Fruit fly (Drosophila melanogaster) whole organism, embryonic: ENCODE results near the gene xmas.
A peak's percentile ranks its signal among the peaks of the same experiment; 100 is the strongest.

Source experiments
- Atf-2 ChIP-seq: fragments of 200-800 bp; sonication (Bioruptor generic); optimal IDR thresholded peaks from 2 replicates; lab custom pipeline; 2016; ENCODE audit warnings: missing biosample characterization, missing genetic modification characterization
- Atf3 ChIP-seq: fragments of 200-800 bp; sonication (Bioruptor generic); optimal IDR thresholded peaks from 3 replicates; lab custom pipeline; 2016; ENCODE audit warnings: missing biosample characterization, missing genetic modification characterization
- CG12104 ChIP-seq: fragments of 200-800 bp; sonication (Bioruptor generic); optimal IDR thresholded peaks from 3 replicates; lab custom pipeline; 2016; ENCODE audit warnings: missing biosample characterization, missing genetic modification characterization
- CG12659 ChIP-seq: fragments of 200-800 bp; sonication (Bioruptor generic); optimal IDR thresholded peaks from 3 replicates; lab custom pipeline; 2017; ENCODE audit warnings: mild to moderate bottlenecking, missing biosample characterization, missing genetic modification reagents, missing genetic modification characterization
- CG13287 ChIP-seq: fragments of 200-800 bp; sonication (Bioruptor generic); IDR thresholded peaks from 2 replicates; pipeline ENCODE4 v1.3.6; 2022; ENCODE audit warnings: missing biosample characterization, missing genetic modification characterization; ENCODE audit not compliant: partially characterized antibody
- CG14710 ChIP-seq: fragments of 200-800 bp; sonication (Bioruptor generic); optimal IDR thresholded peaks from 3 replicates; lab custom pipeline; 2019; ENCODE audit warnings: missing biosample characterization, mild to moderate bottlenecking, missing genetic modification characterization, moderate library complexity
- CG15696 ChIP-seq: fragments of 200-800 bp; sonication (Bioruptor generic); optimal IDR thresholded peaks from 2 replicates; lab custom pipeline; 2019; ENCODE audit warnings: missing biosample characterization, mild to moderate bottlenecking, missing genetic modification characterization, moderate library complexity
- CG17612 ChIP-seq: fragments of 200-800 bp; sonication (Bioruptor generic); IDR thresholded peaks from 2 replicates; pipeline ENCODE4 v1.3.6; 2022; ENCODE audit warnings: missing biosample characterization, missing genetic modification characterization
- CG17802 ChIP-seq: fragments of 200-800 bp; sonication (Bioruptor generic); optimal IDR thresholded peaks from 2 replicates; lab custom pipeline; 2018; ENCODE audit warnings: missing biosample characterization, mild to moderate bottlenecking, missing genetic modification characterization, moderate library complexity
- CG18011 ChIP-seq: fragments of 200-800 bp; sonication (Bioruptor generic); optimal IDR thresholded peaks from 2 replicates; lab custom pipeline; 2017; ENCODE audit warnings: missing biosample characterization, missing genetic modification characterization, mild to moderate bottlenecking, moderate library complexity, missing genotype
- CG18599 ChIP-seq: fragments of 200-800 bp; sonication (Bioruptor generic); optimal IDR thresholded peaks from 3 replicates; lab custom pipeline; 2017; ENCODE audit warnings: missing biosample characterization, missing genetic modification characterization, mild to moderate bottlenecking, moderate library complexity, missing genetic modification reagents
- CG2120 ChIP-seq: fragments of 200-800 bp; sonication (Bioruptor generic); optimal IDR thresholded peaks from 3 replicates; lab custom pipeline; 2016; ENCODE audit warnings: missing biosample characterization, missing genetic modification characterization
- CG31224 ChIP-seq: fragments of 200-800 bp; sonication (Bioruptor generic); IDR thresholded peaks from 2 replicates; pipeline ENCODE4 v1.3.6; 2022; ENCODE audit warnings: missing biosample characterization, missing genetic modification characterization
- CG34224 ChIP-seq: fragments of 200-800 bp; sonication (Bioruptor generic); IDR thresholded peaks from 3 replicates; pipeline ENCODE4 v1.3.6; 2022; ENCODE audit warnings: missing biosample characterization, missing genetic modification characterization; ENCODE audit not compliant: partially characterized antibody
- CG4360 ChIP-seq: fragments of 200-800 bp; sonication (Bioruptor generic); IDR thresholded peaks from 2 replicates; pipeline ENCODE4 v1.3.6; 2022; ENCODE audit warnings: missing biosample characterization, missing genetic modification characterization
- CG4617 ChIP-seq: fragments of 200-800 bp; sonication (Bioruptor generic); optimal IDR thresholded peaks from 3 replicates; lab custom pipeline; 2016; ENCODE audit warnings: missing biosample characterization, missing genetic modification characterization, borderline replicate concordance
- CG4730 ChIP-seq: fragments of 200-800 bp; sonication (Bioruptor generic); IDR thresholded peaks from 2 replicates; pipeline ENCODE4 v1.3.6; 2022; ENCODE audit warnings: missing biosample characterization, missing genetic modification characterization
- CG6791 ChIP-seq: fragments of 200-800 bp; sonication (Bioruptor generic); IDR thresholded peaks from 3 replicates; pipeline ENCODE4 v1.3.6; 2022; ENCODE audit warnings: missing biosample characterization, missing genetic modification characterization; ENCODE audit not compliant: partially characterized antibody
- CG7271 ChIP-seq: fragments of 200-800 bp; sonication (Bioruptor generic); optimal IDR thresholded peaks from 2 replicates; lab custom pipeline; 2018; ENCODE audit warnings: missing biosample characterization, mild to moderate bottlenecking, missing genetic modification characterization, moderate library complexity
- CG7745 ChIP-seq: fragments of 200-800 bp; sonication (Bioruptor generic); optimal IDR thresholded peaks from 2 replicates; lab custom pipeline; 2018; ENCODE audit warnings: missing biosample characterization, mild to moderate bottlenecking, missing genetic modification characterization, moderate library complexity
- CG8281 ChIP-seq: fragments of 200-800 bp; sonication (Bioruptor generic); optimal IDR thresholded peaks from 2 replicates; lab custom pipeline; 2018; ENCODE audit warnings: missing biosample characterization, mild to moderate bottlenecking, missing genetic modification characterization, moderate library complexity
- CG8388 ChIP-seq: fragments of 200-800 bp; sonication (Bioruptor generic); optimal IDR thresholded peaks from 2 replicates; lab custom pipeline; 2019; ENCODE audit warnings: missing biosample characterization, mild to moderate bottlenecking, missing genetic modification characterization, moderate library complexity
- CG9817 ChIP-seq: fragments of 200-800 bp; sonication (Bioruptor generic); optimal IDR thresholded peaks from 2 replicates; lab custom pipeline; 2018; ENCODE audit warnings: missing biosample characterization, mild to moderate bottlenecking, missing genetic modification characterization, moderate library complexity
- ERR ChIP-seq: fragments of 200-800 bp; sonication (Bioruptor generic); optimal IDR thresholded peaks from 2 replicates; lab custom pipeline; 2016; ENCODE audit warnings: missing biosample characterization, missing genetic modification characterization
- HmgZ ChIP-seq: fragments of 200-800 bp; sonication (Bioruptor generic); optimal IDR thresholded peaks from 2 replicates; lab custom pipeline; 2018; ENCODE audit warnings: missing biosample characterization, mild to moderate bottlenecking, missing genetic modification characterization
- Hsf ChIP-seq: fragments of 200-800 bp; sonication (Bioruptor generic); optimal IDR thresholded peaks from 3 replicates; lab custom pipeline; 2016; ENCODE audit warnings: missing biosample characterization, missing genetic modification characterization
- Lhr ChIP-seq: fragments of 200-800 bp; sonication (Bioruptor generic); optimal IDR thresholded peaks from 3 replicates; lab custom pipeline; 2017; ENCODE audit warnings: mild to moderate bottlenecking, missing biosample characterization, missing genetic modification reagents, missing genetic modification characterization
- Mrtf ChIP-seq: fragments of 200-800 bp; sonication (Bioruptor generic); IDR thresholded peaks from 3 replicates; pipeline ENCODE4 v1.3.6; 2022; ENCODE audit warnings: missing biosample characterization, missing genetic modification characterization
- Neu2 ChIP-seq: fragments of 200-800 bp; sonication (Bioruptor generic); optimal IDR thresholded peaks from 3 replicates; lab custom pipeline; 2016; ENCODE audit warnings: missing biosample characterization, missing genetic modification characterization, borderline replicate concordance
- Side ChIP-seq: fragments of 200-800 bp; sonication (Bioruptor generic); optimal IDR thresholded peaks from 2 replicates; lab custom pipeline; 2016; ENCODE audit warnings: missing biosample characterization, missing genetic modification characterization
- Sox100B ChIP-seq: fragments of 200-800 bp; sonication (Bioruptor generic); optimal IDR thresholded peaks from 3 replicates; lab custom pipeline; 2018; ENCODE audit warnings: missing biosample characterization, mild to moderate bottlenecking, missing genetic modification characterization
- Sry-β ChIP-seq: fragments of 200-800 bp; sonication (Bioruptor generic); optimal IDR thresholded peaks from 2 replicates; lab custom pipeline; 2018; ENCODE audit warnings: missing biosample characterization, mild to moderate bottlenecking, missing genetic modification characterization, moderate library complexity
- Trl ChIP-seq, 3 experiments: fragments of >200 bp in 2 of 3; fragments of 200-800 bp in 1 of 3; sonication (Bioruptor generic) in 1 of 3; optimal IDR thresholded peaks; 2 replicates in 1 of 3; 3 replicates in 2 of 3; lab custom pipeline; 2016 to 2017; ENCODE audit warnings: missing biosample characterization in 1 of 3, missing genetic modification characterization in 1 of 3
- ab ChIP-seq: fragments of 200-800 bp; sonication (Bioruptor generic); optimal IDR thresholded peaks from 2 replicates; lab custom pipeline; 2016; ENCODE audit warnings: missing biosample characterization, missing genetic modification characterization
- chinmo ChIP-seq: fragments of 200-800 bp; sonication (Bioruptor generic); IDR thresholded peaks from 4 replicates; pipeline ENCODE4 v1.3.6; 2022; ENCODE audit warnings: missing biosample characterization, missing genetic modification characterization; ENCODE audit not compliant: partially characterized antibody
- chn ChIP-seq: fragments of 200-800 bp; sonication (Bioruptor generic); optimal IDR thresholded peaks from 2 replicates; lab custom pipeline; 2016; ENCODE audit warnings: missing biosample characterization, missing genetic modification characterization
- crol ChIP-seq: fragments of 200-800 bp; sonication (Bioruptor generic); IDR thresholded peaks from 2 replicates; pipeline ENCODE4 v1.3.6; 2022; ENCODE audit warnings: missing biosample characterization, missing genetic modification characterization
- exex ChIP-seq: fragments of 200-800 bp; sonication (Bioruptor generic); optimal IDR thresholded peaks from 4 replicates; lab custom pipeline; 2018; ENCODE audit warnings: missing biosample characterization, mild to moderate bottlenecking, missing genetic modification characterization, moderate library complexity
- fd3F ChIP-seq: fragments of 200-800 bp; sonication (Bioruptor generic); optimal IDR thresholded peaks from 2 replicates; lab custom pipeline; 2018; ENCODE audit warnings: missing biosample characterization, mild to moderate bottlenecking, missing genetic modification characterization, moderate library complexity
- gro ChIP-seq: fragments of 200-800 bp; sonication (Bioruptor generic); optimal IDR thresholded peaks from 2 replicates; lab custom pipeline; 2016; ENCODE audit warnings: missing biosample characterization, missing genetic modification characterization
- kay ChIP-seq: fragments of 200-800 bp; sonication (Bioruptor generic); optimal IDR thresholded peaks from 2 replicates; lab custom pipeline; 2016; ENCODE audit warnings: missing biosample characterization, missing genetic modification characterization
- oc ChIP-seq: fragments of 200-800 bp; sonication (Bioruptor generic); optimal IDR thresholded peaks from 2 replicates; lab custom pipeline; 2018; ENCODE audit warnings: missing biosample characterization, mild to moderate bottlenecking, missing genetic modification characterization, moderate library complexity
- run ChIP-seq: fragments of 200-800 bp; sonication (Bioruptor generic); optimal IDR thresholded peaks from 3 replicates; lab custom pipeline; 2018; ENCODE audit warnings: missing biosample characterization, mild to moderate bottlenecking, missing genetic modification characterization
- sc ChIP-seq, 3 experiments: fragments of >200 bp in 2 of 3; fragments of 200-800 bp in 1 of 3; sonication (Bioruptor generic) in 1 of 3; optimal IDR thresholded peaks; 2 replicates in 2 of 3; 3 replicates in 1 of 3; lab custom pipeline; 2017; ENCODE audit warnings: mild to moderate bottlenecking in 1 of 3, missing biosample characterization in 1 of 3, missing genetic modification characterization in 1 of 3, missing genetic modification reagents in 1 of 3
- slp2 ChIP-seq: fragments of 200-800 bp; sonication (Bioruptor generic); optimal IDR thresholded peaks from 2 replicates; lab custom pipeline; 2016; ENCODE audit warnings: missing biosample characterization, missing genetic modification characterization
- tio ChIP-seq: fragments of 200-800 bp; sonication (Bioruptor generic); optimal IDR thresholded peaks from 2 replicates; lab custom pipeline; 2017; ENCODE audit warnings: missing biosample characterization, missing genetic modification characterization, inconsistent platforms
- ttk ChIP-seq: fragments of 200-800 bp; sonication (Bioruptor generic); IDR thresholded peaks from 2 replicates; pipeline ENCODE4 v2.1.2; 2022; ENCODE audit warnings: missing biosample characterization, missing genetic modification characterization
- usp ChIP-seq: fragments of >200 bp; optimal IDR thresholded peaks from 2 replicates; lab custom pipeline; 2017; ENCODE audit warnings: missing biosample characterization, missing genetic modification characterization
- wek ChIP-seq: fragments of 200-800 bp; sonication (Bioruptor generic); optimal IDR thresholded peaks from 3 replicates; lab custom pipeline; 2018; ENCODE audit warnings: missing biosample characterization, mild to moderate bottlenecking, missing genetic modification characterization, moderate library complexity
- zen ChIP-seq: fragments of 200-800 bp; sonication (Bioruptor generic); optimal IDR thresholded peaks from 3 replicates; lab custom pipeline; 2018; ENCODE audit warnings: missing biosample characterization, mild to moderate bottlenecking, missing genetic modification characterization, moderate library complexity

Gene xmas

DNA sequence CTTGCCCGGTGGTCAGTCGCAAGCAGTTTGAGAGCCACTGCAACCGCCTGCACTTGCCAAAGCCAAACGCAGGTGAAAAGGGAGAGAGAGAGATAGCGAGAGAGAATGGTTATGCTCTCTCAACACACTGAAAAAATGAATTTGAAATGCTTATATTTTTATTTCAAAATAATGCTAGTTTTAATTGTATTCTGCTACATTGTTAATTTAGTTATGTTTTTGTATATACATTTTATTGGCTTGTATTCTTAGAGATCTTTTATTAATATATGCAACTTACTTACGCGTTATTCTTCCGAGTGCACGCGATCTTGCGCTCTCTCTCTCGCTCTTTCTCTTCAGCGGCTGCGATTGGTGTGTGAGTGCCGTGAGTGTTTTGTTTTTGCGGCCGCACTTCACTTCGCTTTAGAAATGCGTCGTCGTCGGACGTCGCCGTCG is 19.4 kb upstream of the xmas start (continued):
- peak; percentile 79 for TF ChIP-seq Hsf (GFP tag; lab: Kevin White, UChicago)
- no peak for TF ChIP-seq Lhr (GFP tag; lab: Kevin White, UChicago)
- peak; percentile 91 for TF ChIP-seq Side (GFP tag; lab: Kevin White, UChicago)
- peak; percentile 89 for TF ChIP-seq ERR (GFP tag; lab: Kevin White, UChicago)
- peak; percentile 81 for TF ChIP-seq CG17802 (tag; lab: Kevin White, UChicago)
- TF ChIP-seq CG13287 (GFP tag; lab: Robert Waterston, UW), result no peak
- TF ChIP-seq fd3F, result peak; percentile 94
- peak; percentile 98 for TF ChIP-seq Sox100B
- TF ChIP-seq CG6791, result no peak
- TF ChIP-seq HmgZ (tag; lab: Kevin White, UChicago), result no peak
- TF ChIP-seq CG9817 (tag; lab: Kevin White, UChicago), result no peak
- TF ChIP-seq kay (GFP tag; lab: Kevin White, UChicago), result peak; percentile 97
- TF ChIP-seq CG4730, result peak; percentile 99
- peak; percentile 87 for TF ChIP-seq slp2 (GFP tag; lab: Kevin White, UChicago)
- TF ChIP-seq CG12659, result peak; percentile 39
- no peak for TF ChIP-seq CG2120 (GFP tag; lab: Kevin White, UChicago)
- TF ChIP-seq CG18011 (GFP tag; lab: Kevin White, UChicago), result no peak
- no peak for TF ChIP-seq wek
- TF ChIP-seq CG31224, result peak; percentile 95
- TF ChIP-seq Mrtf, result peak; percentile 98
- no peak for TF ChIP-seq usp (GFP tag; lab: Kevin White, UChicago)
- no peak for TF ChIP-seq CG34224
- peak; percentile 79 for TF ChIP-seq CG4617
- no peak for TF ChIP-seq CG8388
- TF ChIP-seq chinmo, result 0 out of 4 replicates have a peak, but pooled peaks have one; percentile 16
- peak; percentile 97 for TF ChIP-seq CG15696 (tag; lab: Kevin White, UChicago)
- TF ChIP-seq exex (tag; lab: Kevin White, UChicago), result peak; percentile 82
- no peak for TF ChIP-seq tio (GFP tag; lab: Kevin White, UChicago)
- TF ChIP-seq Atf-2 (GFP tag; lab: Kevin White, UChicago), result no peak
- TF ChIP-seq CG7271, result peak; percentile 93
- peak; percentile 98 for TF ChIP-seq CG14710
- TF ChIP-seq crol (GFP tag; lab: Robert Waterston, UW), result peak; percentile 87
- peak; percentile 97 for TF ChIP-seq run (tag; lab: Kevin White, UChicago)

DNA sequence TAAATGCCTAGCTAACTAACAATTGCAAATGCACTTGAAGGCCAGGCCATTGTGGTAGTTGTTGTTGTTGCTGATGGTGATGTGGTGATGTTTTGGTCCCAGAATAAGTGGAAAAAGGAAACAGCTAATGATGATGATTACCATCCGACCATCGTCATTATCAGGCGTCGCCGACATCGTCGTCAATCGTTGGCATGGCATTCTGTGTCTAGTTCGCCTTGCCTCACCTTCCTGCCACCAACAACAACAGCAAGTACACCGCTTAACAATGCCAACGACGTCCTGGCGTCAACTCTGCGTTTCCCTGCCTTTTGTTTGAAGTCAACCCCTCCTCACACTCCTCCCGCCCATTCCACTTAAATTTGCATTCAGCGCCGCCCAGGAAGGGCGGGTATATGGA is 18.5 kb upstream of the xmas start:
- TF ChIP-seq chn (no peak), zen (tag; lab: Kevin White, UChicago) (peak; percentile 87), CG4360 (GFP tag; lab: Robert Waterston, UW) (peak; percentile 54)

DNA sequence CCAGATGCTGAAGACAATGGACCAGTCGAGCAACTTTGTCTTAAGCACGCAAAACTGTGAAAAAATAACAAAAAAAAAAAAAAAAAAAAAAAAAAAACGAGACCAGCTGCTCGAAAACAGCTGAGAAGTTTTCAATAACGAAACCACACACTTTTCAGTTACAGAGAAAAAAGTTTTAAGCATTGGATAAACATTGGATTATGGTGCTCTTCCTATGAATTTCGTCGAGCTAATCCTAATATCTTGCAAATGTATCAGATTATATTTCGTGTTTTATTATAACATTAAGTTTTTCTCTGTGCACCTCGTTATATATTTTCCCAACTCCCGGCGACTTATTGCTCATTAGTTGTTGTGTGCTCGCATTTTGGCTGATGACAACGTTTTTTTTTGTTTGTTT is 17.4 kb upstream of the xmas start:
- no peak for TF ChIP-seq CG7745 (tag; lab: Kevin White, UChicago)
- TF ChIP-seq Hsf (GFP tag; lab: Kevin White, UChicago), result peak; percentile 58
- no peak for TF ChIP-seq ab (GFP tag; lab: Kevin White, UChicago)
- no peak for TF ChIP-seq sc (optimal IDR thresholded peaks at IDR 0.05; lab: Kevin White, UChicago)
- no peak for TF ChIP-seq sc (GFP tag; optimal IDR thresholded peaks at IDR 0.05; lab: Kevin White, UChicago)
- TF ChIP-seq oc (tag; lab: Kevin White, UChicago), result peak; percentile 66
- no peak for TF ChIP-seq Sry-β (GFP tag; lab: Kevin White, UChicago)
- TF ChIP-seq Neu2 (GFP tag; lab: Kevin White, UChicago), result no peak
- TF ChIP-seq ttk (GFP tag; lab: Robert Waterston, UW), result peak; percentile 48
- no peak for TF ChIP-seq CG12104
- no peak for TF ChIP-seq CG8281 (tag; lab: Kevin White, UChicago)
- no peak for TF ChIP-seq Atf3
- TF ChIP-seq gro (GFP tag; lab: Kevin White, UChicago), result peak; percentile 7
- peak; percentile 53 for TF ChIP-seq CG18599 (GFP tag; lab: Kevin White, UChicago)
- TF ChIP-seq CG17612 (GFP tag; lab: Robert Waterston, UW), result no peak
- TF ChIP-seq Trl (optimal IDR thresholded peaks at IDR 0.05; lab: Kevin White, UChicago), result no peak
- TF ChIP-seq Trl (GFP tag; optimal IDR thresholded peaks at IDR 0.05; lab: Kevin White, UChicago), result peak; percentile 59
